Worm (Caenorhabditis elegans) whole organism, L4 larva: ENCODE measurements around the gene sqst-4.

ENCODE experiments used
- daf-16 ChIP-seq, 3 experiments: sonication (generic microtip); optimal IDR thresholded peaks; 2 replicates each; lab custom pipeline; 2016 to 2017; ENCODE audit warnings: missing genetic modification characterization in 3 of 3, missing genetic modification reagents in 3 of 3, mild to moderate bottlenecking in 2 of 3, missing compliant biosample characterization in 2 of 3, missing biosample characterization in 1 of 3, moderate library complexity in 1 of 3
- hif-1 ChIP-seq, 2 experiments: sonication (generic microtip); optimal IDR thresholded peaks; 2 replicates each; lab custom pipeline; 2016 to 2017; ENCODE audit warnings: missing compliant biosample characterization in 2 of 2, missing genetic modification characterization in 2 of 2, missing genetic modification reagents in 2 of 2, missing genotype in 2 of 2, mild to moderate bottlenecking in 1 of 2
- lin-39 ChIP-seq: fragments of 150-350 bp; optimal IDR thresholded peaks from 2 replicates; lab custom pipeline; 2014; ENCODE audit warnings: missing biosample characterization, missing genetic modification reagents, missing genetic modification characterization
- mxl-2 ChIP-seq: fragments of 200-800 bp; sonication (Bioruptor generic); conservative IDR thresholded peaks from 2 replicates; pipeline ENCODE4 v1.3.6; 2022; ENCODE audit warnings: missing genetic modification reagents, missing genetic modification characterization, missing compliant biosample characterization
- pha-4 ChIP-seq, 2 experiments: fragments of 150-350 bp in 1 of 2; fragments of 200-800 bp in 1 of 2; sonication (Bioruptor generic) in 1 of 2; IDR thresholded peaks in 1 of 2; optimal IDR thresholded peaks in 1 of 2; 2 replicates each; pipeline versions ENCODE4 v1.3.6 to Lab custom; 2014 to 2022; ENCODE audit warnings: missing genetic modification characterization in 2 of 2, missing genetic modification reagents in 2 of 2, missing biosample characterization in 1 of 2, missing compliant biosample characterization in 1 of 2
- ztf-11 ChIP-seq: fragments of 150-350 bp; optimal IDR thresholded peaks from 2 replicates; lab custom pipeline; 2014; ENCODE audit warnings: missing biosample characterization, missing genetic modification characterization

- no peak for TF ChIP-seq lin-39
- TF ChIP-seq hif-1 (tag; optimal IDR thresholded peaks at IDR 0.05; lab: Kevin White, UChicago), result no peak
- no peak for TF ChIP-seq pha-4 (GFP tag; IDR thresholded peaks at IDR 0.05; lab: Robert Waterston, UW)
- TF ChIP-seq pha-4 (tag; optimal IDR thresholded peaks at IDR 0.05; lab: Kevin White, UChicago), result no peak
- no peak for TF ChIP-seq mxl-2
- TF ChIP-seq ztf-11 (tag; lab: Kevin White, UChicago), result no peak
- no peak for TF ChIP-seq daf-16 (GFP tag; optimal IDR thresholded peaks at IDR 0.05; lab: Kevin White, UChicago)
- TF ChIP-seq daf-16 (tag; optimal IDR thresholded peaks at IDR 0.05; lab: Kevin White, UChicago), result no peak
Measured at ce11 chrV:16505828-16506227, 17.6 kb downstream of the sqst-4 start, which contains the start of gene nhr-54.
